Worm (Caenorhabditis elegans) whole organism, L4 larva: ENCODE data around the gene irld-62.

Experiments
- D1046.2 ChIP-seq: fragments of 200-800 bp; sonication (Bioruptor generic); IDR thresholded peaks from 2 replicates; pipeline ENCODE4 v1.3.6; 2022; ENCODE audit warnings: missing genetic modification characterization, missing compliant biosample characterization
- R02D3.7 ChIP-seq: fragments of 150-350 bp; sonication (generic microtip); optimal IDR thresholded peaks from 3 replicates; lab custom pipeline; 2014; ENCODE audit warnings: missing biosample characterization, missing genetic modification characterization
- T20F7.1 ChIP-seq: fragments of 200-800 bp; sonication (Bioruptor generic); optimal IDR thresholded peaks from 2 replicates; lab custom pipeline; 2018; ENCODE audit warnings: mild to moderate bottlenecking, missing genetic modification characterization, missing compliant biosample characterization
- Y105C5A.15 ChIP-seq: fragments of 200-800 bp; sonication (Bioruptor generic); IDR thresholded peaks from 2 replicates; pipeline ENCODE4 v1.3.6; 2022; ENCODE audit warnings: missing genetic modification characterization, missing compliant biosample characterization
- Y48G9A.11 ChIP-seq: fragments of 200-800 bp; sonication (Bioruptor generic); IDR thresholded peaks from 2 replicates; pipeline ENCODE4 v1.3.6; 2022; ENCODE audit warnings: missing genetic modification reagents, missing genetic modification characterization, missing compliant biosample characterization
- Y5F2A.4 ChIP-seq: fragments of 200-800 bp; sonication (Bioruptor generic); optimal IDR thresholded peaks from 2 replicates; lab custom pipeline; 2018; ENCODE audit warnings: mild to moderate bottlenecking, missing genetic modification characterization, missing compliant biosample characterization
- ZK337.2 ChIP-seq: fragments of 200-800 bp; sonication (Bioruptor generic); IDR thresholded peaks from 2 replicates; pipeline ENCODE4 v1.3.6; 2022; ENCODE audit warnings: missing genetic modification reagents, missing genetic modification characterization, missing compliant biosample characterization
- aly-2 ChIP-seq: sonication (generic microtip); optimal IDR thresholded peaks from 2 replicates; lab custom pipeline; 2018; ENCODE audit warnings: missing biosample characterization, missing genetic modification characterization
- ama-1 ChIP-seq: fragments of 150-350 bp; optimal IDR thresholded peaks from 2 replicates; lab custom pipeline; 2014; ENCODE audit warnings: inconsistent platforms, mixed read lengths
- arid-1 ChIP-seq: fragments of 200-800 bp; sonication (Bioruptor generic); conservative IDR thresholded peaks from 2 replicates; pipeline ENCODE4 v1.3.6; 2022; ENCODE audit warnings: missing genetic modification reagents, missing genetic modification characterization, missing compliant biosample characterization
- ceh-44 ChIP-seq: fragments of 200-800 bp; sonication (Bioruptor generic); IDR thresholded peaks from 2 replicates; pipeline ENCODE4 v1.3.6; 2022; ENCODE audit warnings: missing genetic modification reagents, missing genetic modification characterization, missing compliant biosample characterization
- cey-2 ChIP-seq: sonication (generic microtip); optimal IDR thresholded peaks from 3 replicates; lab custom pipeline; 2017; ENCODE audit warnings: missing genetic modification characterization, mild to moderate bottlenecking, missing compliant biosample characterization, antibody characterized with exemption, borderline replicate concordance; ENCODE audit not compliant: insufficient read depth
- ctbp-1 ChIP-seq: fragments of 200-800 bp; sonication (Bioruptor generic); IDR thresholded peaks from 2 replicates; pipeline ENCODE4 v1.3.6; 2022; ENCODE audit warnings: missing genetic modification reagents, missing genetic modification characterization, missing compliant biosample characterization
- daf-16 ChIP-seq, 3 experiments: sonication (generic microtip); optimal IDR thresholded peaks; 2 replicates each; lab custom pipeline; 2016 to 2017; ENCODE audit warnings: missing genetic modification characterization in 3 of 3, missing genetic modification reagents in 3 of 3, mild to moderate bottlenecking in 2 of 3, missing compliant biosample characterization in 2 of 3, missing biosample characterization in 1 of 3, moderate library complexity in 1 of 3
- daf-19 ChIP-seq: fragments of 200-800 bp; sonication (Bioruptor generic); conservative IDR thresholded peaks from 2 replicates; pipeline ENCODE4 v1.3.6; 2022; ENCODE audit warnings: missing genetic modification characterization, missing compliant biosample characterization
- daf-8 ChIP-seq: fragments of 200-800 bp; sonication (Bioruptor generic); IDR thresholded peaks from 2 replicates; pipeline ENCODE4 v1.3.6; 2022; ENCODE audit warnings: missing genetic modification characterization, missing compliant biosample characterization
- dmd-6 ChIP-seq: fragments of 200-800 bp; sonication (Bioruptor generic); IDR thresholded peaks from 2 replicates; pipeline ENCODE4 v1.3.6; 2022; ENCODE audit warnings: missing genetic modification reagents, missing genetic modification characterization, missing compliant biosample characterization
- dmd-8 ChIP-seq: fragments of 200-800 bp; sonication (Bioruptor generic); IDR thresholded peaks from 2 replicates; pipeline ENCODE4 v1.3.6; 2022; ENCODE audit warnings: missing genetic modification characterization, missing compliant biosample characterization
- dve-1 ChIP-seq: sonication (generic microtip); optimal IDR thresholded peaks from 2 replicates; lab custom pipeline; 2017; ENCODE audit warnings: antibody characterized with exemption, mild to moderate bottlenecking, missing genetic modification characterization, missing compliant biosample characterization; ENCODE audit not compliant: insufficient read depth
- egl-27 ChIP-seq: sonication (generic microtip); optimal IDR thresholded peaks from 3 replicates; lab custom pipeline; 2017; ENCODE audit warnings: missing biosample characterization, missing genetic modification reagents, missing genetic modification characterization
- fos-1 ChIP-seq: fragments of 150-350 bp; optimal IDR thresholded peaks from 2 replicates; lab custom pipeline; 2014; ENCODE audit warnings: missing biosample characterization, missing genetic modification characterization
- lim-7 ChIP-seq: fragments of 200-800 bp; sonication (Bioruptor generic); IDR thresholded peaks from 2 replicates; pipeline ENCODE4 v1.3.6; 2022; ENCODE audit warnings: missing genetic modification characterization, missing compliant biosample characterization
- lin-1 ChIP-seq: fragments of 200-800 bp; sonication (Bioruptor generic); IDR thresholded peaks from 2 replicates; pipeline ENCODE4 v1.3.6; 2022; ENCODE audit warnings: missing genetic modification reagents, missing genetic modification characterization, missing compliant biosample characterization
- lin-13 ChIP-seq: fragments of 150-350 bp; optimal IDR thresholded peaks from 2 replicates; lab custom pipeline; 2014; ENCODE audit warnings: missing biosample characterization, missing genetic modification reagents, missing genetic modification characterization
- lin-15B ChIP-seq: fragments of 150-350 bp; sonication (generic microtip); optimal IDR thresholded peaks from 3 replicates; lab custom pipeline; 2014; ENCODE audit warnings: missing biosample characterization, missing genetic modification characterization
- lin-29 ChIP-seq: fragments of 200-800 bp; sonication (Bioruptor generic); IDR thresholded peaks from 2 replicates; pipeline ENCODE4 v1.3.6; 2022; ENCODE audit warnings: missing genetic modification reagents, missing genetic modification characterization, missing compliant biosample characterization
- lir-3 ChIP-seq: sonication (generic microtip); optimal IDR thresholded peaks from 2 replicates; lab custom pipeline; 2016; ENCODE audit warnings: mild to moderate bottlenecking, missing genetic modification characterization, missing compliant biosample characterization
- lsy-2 ChIP-seq, 2 experiments: fragments of 150-350 bp in 1 of 2; sonication (generic microtip) in 1 of 2; optimal IDR thresholded peaks; 2 replicates each; lab custom pipeline; 2014 to 2017; ENCODE audit warnings: missing biosample characterization in 2 of 2, missing genetic modification characterization in 2 of 2
- madf-5 ChIP-seq, 2 experiments: fragments of 200-800 bp; sonication (Bioruptor generic); IDR thresholded peaks; 2 replicates each; pipeline ENCODE4 v1.3.6; 2022; ENCODE audit warnings: missing compliant biosample characterization in 2 of 2, missing genetic modification characterization in 2 of 2
- madf-9 ChIP-seq: fragments of 200-800 bp; sonication (Bioruptor generic); conservative IDR thresholded peaks from 2 replicates; pipeline ENCODE4 v1.3.6; 2022; ENCODE audit warnings: missing genetic modification reagents, missing genetic modification characterization, missing compliant biosample characterization
- mdl-1 ChIP-seq, 2 experiments: fragments of 150-350 bp in 1 of 2; sonication (generic microtip) in 1 of 2; optimal IDR thresholded peaks; 2 replicates each; lab custom pipeline; 2014 to 2017; ENCODE audit warnings: missing biosample characterization in 2 of 2, missing genetic modification characterization in 2 of 2
- mdt-29 ChIP-seq: fragments of 200-800 bp; sonication (Bioruptor generic); IDR thresholded peaks from 2 replicates; pipeline ENCODE4 v1.3.6; 2022; ENCODE audit warnings: missing genetic modification reagents, missing genetic modification characterization, missing compliant biosample characterization
- mep-1 ChIP-seq: fragments of 150-350 bp; sonication (generic microtip); optimal IDR thresholded peaks from 3 replicates; lab custom pipeline; 2014; ENCODE audit warnings: missing biosample characterization, missing genetic modification characterization
- mxl-2 ChIP-seq: fragments of 200-800 bp; sonication (Bioruptor generic); conservative IDR thresholded peaks from 2 replicates; pipeline ENCODE4 v1.3.6; 2022; ENCODE audit warnings: missing genetic modification reagents, missing genetic modification characterization, missing compliant biosample characterization
- mxl-3 ChIP-seq: fragments of 200-800 bp; sonication (Bioruptor generic); optimal IDR thresholded peaks from 2 replicates; lab custom pipeline; 2018; ENCODE audit warnings: mild to moderate bottlenecking, missing genetic modification characterization, missing compliant biosample characterization
- nhr-102 ChIP-seq: sonication (generic microtip); optimal IDR thresholded peaks from 2 replicates; lab custom pipeline; 2016; ENCODE audit warnings: mild to moderate bottlenecking, missing genetic modification characterization, moderate library complexity, missing compliant biosample characterization
- nhr-11 ChIP-seq: fragments of 150-350 bp; optimal IDR thresholded peaks from 2 replicates; lab custom pipeline; 2014; ENCODE audit warnings: missing biosample characterization, missing genetic modification characterization
- nhr-42 ChIP-seq: fragments of 200-800 bp; sonication (Bioruptor generic); IDR thresholded peaks from 2 replicates; pipeline ENCODE4 v1.3.6; 2022; ENCODE audit warnings: missing genetic modification characterization, missing compliant biosample characterization
- nhr-48 ChIP-seq: sonication (generic microtip); optimal IDR thresholded peaks from 2 replicates; lab custom pipeline; 2016; ENCODE audit warnings: mild to moderate bottlenecking, missing genetic modification characterization, missing compliant biosample characterization
- nhr-77 ChIP-seq: fragments of 150-350 bp; optimal IDR thresholded peaks from 2 replicates; lab custom pipeline; 2014; ENCODE audit warnings: missing biosample characterization, missing genetic modification characterization
- php-3 ChIP-seq: fragments of 200-800 bp; sonication (Bioruptor generic); IDR thresholded peaks from 2 replicates; pipeline ENCODE4 v1.3.6; 2022; ENCODE audit warnings: missing genetic modification reagents, missing genetic modification characterization, missing compliant biosample characterization
- pqm-1 ChIP-seq: sonication (generic microtip); optimal IDR thresholded peaks from 2 replicates; lab custom pipeline; 2017; ENCODE audit warnings: missing biosample characterization, missing genetic modification characterization
- saeg-2 ChIP-seq: fragments of 200-800 bp; sonication (Bioruptor generic); IDR thresholded peaks from 2 replicates; pipeline ENCODE4 v1.3.6; 2022; ENCODE audit warnings: missing genetic modification reagents, missing genetic modification characterization, missing compliant biosample characterization
- spr-1 ChIP-seq: sonication (generic microtip); optimal IDR thresholded peaks from 2 replicates; lab custom pipeline; 2016; ENCODE audit warnings: mild to moderate bottlenecking, missing genetic modification characterization, missing compliant biosample characterization
- spr-3 ChIP-seq: fragments of 200-800 bp; sonication (Bioruptor generic); optimal IDR thresholded peaks from 2 replicates; lab custom pipeline; 2018; ENCODE audit warnings: mild to moderate bottlenecking, missing genetic modification characterization, missing compliant biosample characterization
- tag-97 ChIP-seq: fragments of 200-800 bp; sonication (Bioruptor generic); IDR thresholded peaks from 2 replicates; pipeline ENCODE4 v1.3.6; 2022; ENCODE audit warnings: missing genetic modification characterization, missing compliant biosample characterization
- unc-130 ChIP-seq: sonication (generic microtip); optimal IDR thresholded peaks from 2 replicates; lab custom pipeline; 2016; ENCODE audit warnings: missing genetic modification reagents, missing genetic modification characterization, missing compliant biosample characterization
- zip-11 ChIP-seq: fragments of 200-800 bp; sonication (Bioruptor generic); IDR thresholded peaks from 2 replicates; pipeline ENCODE4 v1.3.6; 2022; ENCODE audit warnings: missing genetic modification characterization, missing compliant biosample characterization
- zip-2 ChIP-seq: fragments of 150-350 bp; optimal IDR thresholded peaks from 2 replicates; lab custom pipeline; 2014; ENCODE audit warnings: missing biosample characterization, missing genetic modification characterization

Gene irld-62

DNA sequence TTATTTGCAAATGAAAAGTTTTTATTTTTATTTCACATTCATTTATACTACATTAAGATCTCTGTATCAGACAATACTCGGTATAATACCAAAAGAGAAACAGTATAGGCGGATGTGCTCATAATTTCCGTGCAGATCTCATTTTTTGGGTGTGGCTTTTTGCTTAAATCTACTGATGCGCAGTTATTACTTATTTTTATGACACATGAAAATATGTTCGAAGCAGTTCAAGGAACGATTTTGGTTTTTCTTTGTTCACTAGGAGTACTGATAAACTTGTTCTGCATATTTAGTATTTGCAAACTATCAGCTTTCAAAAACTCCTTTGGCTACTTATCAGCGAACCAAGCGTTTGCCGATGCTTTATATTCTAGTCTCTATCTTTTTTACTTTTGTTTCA is 41.5 kb downstream of the irld-62 start, which contains the start of gene srx-58:
Gene srx-58 (plus strand): TSS at position 301 of the 400 bp plus-strand sequence.
- TF ChIP-seq madf-9 (GFP tag; lab: Robert Waterston, UW) (no peak), nhr-77 (no peak), ctbp-1 (GFP tag; lab: Robert Waterston, UW) (no peak), daf-16 (GFP tag; optimal IDR thresholded peaks at IDR 0.05; lab: Kevin White, UChicago) (no peak), daf-16 (tag; optimal IDR thresholded peaks at IDR 0.05; lab: Kevin White, UChicago) (no peak), daf-19 (no peak), lim-7 (no peak), zip-11 (no peak), cey-2 (tag; lab: Kevin White, UChicago) (no peak), tag-97 (no peak), nhr-11 (tag; lab: Kevin White, UChicago) (no peak), lsy-2 (tag; optimal IDR thresholded peaks at IDR 0.05; lab: Kevin White, UChicago) (no peak), madf-5 (GFP tag; IDR thresholded peaks at IDR 0.05; lab: Robert Waterston, UW) (no peak)

DNA sequence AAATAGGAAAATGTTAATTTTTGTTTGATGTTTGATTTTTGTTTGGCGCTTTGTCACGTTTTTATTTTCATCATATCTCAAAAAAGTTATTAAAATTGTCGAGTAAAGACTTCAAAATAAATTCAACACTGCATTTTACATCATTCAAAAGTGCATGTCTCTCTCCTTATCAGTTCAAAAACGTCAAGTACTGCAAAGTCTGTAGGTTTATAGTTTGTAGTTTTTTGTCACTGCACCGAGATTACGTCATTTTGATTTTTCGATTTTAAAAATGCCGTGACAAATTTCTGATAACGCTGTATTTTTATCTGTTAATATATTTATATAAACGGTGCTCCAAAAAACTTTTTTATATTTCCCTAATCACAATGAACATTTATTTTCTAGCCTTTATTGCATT is 43.8 kb downstream of the irld-62 start, which contains the start of gene C29F3.7:
Gene C29F3.7 (plus strand): TSS at position 254 of the 400 bp plus-strand sequence.
- TF ChIP-seq lim-7 (no peak), nhr-48 (tag; lab: Kevin White, UChicago) (peak; percentile 91), fos-1 (no peak), nhr-102 (no peak), ZK337.2 (GFP tag; lab: Robert Waterston, UW) (no peak), daf-8 (no peak), Y48G9A.11 (GFP tag; lab: Robert Waterston, UW) (no peak), lir-3 (tag; lab: Kevin White, UChicago) (no peak), dve-1 (peak; percentile 95), dmd-8 (GFP tag; lab: Robert Waterston, UW) (no peak), ctbp-1 (GFP tag; lab: Robert Waterston, UW) (no peak), ama-1 (no peak), saeg-2 (GFP tag; lab: Robert Waterston, UW) (no peak), madf-5 (GFP tag; IDR thresholded peaks at IDR 0.05; lab: Robert Waterston, UW) (no peak), lin-13 (GFP tag; lab: Kevin White, UChicago) (no peak), unc-130 (GFP tag; lab: Kevin White, UChicago) (no peak), nhr-42 (GFP tag; lab: Robert Waterston, UW) (no peak), php-3 (GFP tag; lab: Robert Waterston, UW) (no peak; the same call in 1 of the 2 replicates), R02D3.7 (no peak), pqm-1 (tag; lab: Kevin White, UChicago) (peak; percentile 72), mdl-1 (tag; optimal IDR thresholded peaks at IDR 0.05; lab: Kevin White, UChicago) (peak in 1 of 2 experiments; percentile 77), mep-1 (tag; lab: Kevin White, UChicago) (no peak), lin-1 (GFP tag; lab: Robert Waterston, UW) (no peak; the same call in 1 of the 2 replicates), mdt-29 (GFP tag; lab: Robert Waterston, UW) (no peak), arid-1 (GFP tag; lab: Robert Waterston, UW) (no peak), zip-2 (tag; lab: Kevin White, UChicago) (no peak), spr-1 (tag; lab: Kevin White, UChicago) (no peak), daf-16 (GFP tag; optimal IDR thresholded peaks at IDR 0.05; lab: Kevin White, UChicago) (no peak), daf-16 (tag; optimal IDR thresholded peaks at IDR 0.05; lab: Kevin White, UChicago) (peak; percentile 96), T20F7.1 (GFP tag; lab: Kevin White, UChicago) (peak; percentile 68), mxl-2 (GFP tag; lab: Robert Waterston, UW) (no peak), lin-15B (tag; lab: Kevin White, UChicago) (no peak), D1046.2 (GFP tag; lab: Robert Waterston, UW) (no peak), nhr-11 (tag; lab: Kevin White, UChicago) (no peak), egl-27 (tag; lab: Kevin White, UChicago) (no peak), Y105C5A.15 (GFP tag; lab: Robert Waterston, UW) (no peak), mxl-3 (GFP tag; lab: Kevin White, UChicago) (no peak), ceh-44 (GFP tag; lab: Robert Waterston, UW) (no peak), Y5F2A.4 (GFP tag; lab: Kevin White, UChicago) (no peak), aly-2 (tag; lab: Kevin White, UChicago) (no peak), lin-29 (GFP tag; lab: Robert Waterston, UW) (no peak), spr-3 (GFP tag; lab: Kevin White, UChicago) (no peak), dmd-6 (GFP tag; lab: Robert Waterston, UW) (peak; percentile 99)
